Worm (Caenorhabditis elegans): ENCODE data around the gene R160.14.

R160.14 gene

ce11 chrX:4395073-4395850 is 23.4 kb upstream of the R160.14 start (continued):
- 0 out of 2 replicates have a peak, but pooled peaks have one; percentile 40 for TF ChIP-seq ceh-88 (GFP tag; IDR thresholded peaks at IDR 0.05)
- peak; percentile 54; the same call in 1 of the 2 replicates for TF ChIP-seq grh-1 (GFP tag; IDR thresholded peaks at IDR 0.05)
- TF ChIP-seq hlh-4 (tag; optimal IDR thresholded peaks at IDR 0.05) = no peak
- no peak for TF ChIP-seq egl-27 (tag; optimal IDR thresholded peaks at IDR 0.05)
- no peak for TF ChIP-seq unc-98 (GFP tag; IDR thresholded peaks at IDR 0.05)
- TF ChIP-seq zip-4 (GFP tag; optimal IDR thresholded peaks at IDR 0.05) = peak; percentile 20
- peak; percentile 14 for TF ChIP-seq isw-1 (GFP tag; IDR thresholded peaks at IDR 0.05)
- no peak for TF ChIP-seq ceh-63 (GFP tag; optimal IDR thresholded peaks at IDR 0.05)
- peak; percentile 46 for TF ChIP-seq fos-1 (tag; optimal IDR thresholded peaks at IDR 0.05)
- no peak for TF ChIP-seq lin-13 (GFP tag; optimal IDR thresholded peaks at IDR 0.05)
- no peak for TF ChIP-seq nhr-84 (tag; optimal IDR thresholded peaks at IDR 0.05)
- no peak for TF ChIP-seq C04F5.9 (tag; optimal IDR thresholded peaks at IDR 0.05)
- no peak for TF ChIP-seq fkh-10 (GFP tag; optimal IDR thresholded peaks at IDR 0.05)
- no peak for TF ChIP-seq nhr-11 (tag; optimal IDR thresholded peaks at IDR 0.05)
- peak; percentile 78 for TF ChIP-seq nhr-77 (tag; optimal IDR thresholded peaks at IDR 0.05)
- TF ChIP-seq rnt-1 (tag; optimal IDR thresholded peaks at IDR 0.05) = peak; percentile 84
- no peak for TF ChIP-seq sptf-1 (tag; optimal IDR thresholded peaks at IDR 0.05)
- TF ChIP-seq lin-14 (GFP tag; optimal IDR thresholded peaks at IDR 0.05) = peak; percentile 74
- peak; percentile 74 for TF ChIP-seq nhr-19 (GFP tag; conservative IDR thresholded peaks at IDR 0.05)
- TF ChIP-seq aha-1 (tag; optimal IDR thresholded peaks at IDR 0.05) = no peak
- TF ChIP-seq unc-62 (GFP tag; optimal IDR thresholded peaks at IDR 0.05) = no peak
- no peak for TF ChIP-seq vab-15 (tag; optimal IDR thresholded peaks at IDR 0.05)
- peak; percentile 75 for TF ChIP-seq skn-1 (tag; optimal IDR thresholded peaks at IDR 0.05)
- TF ChIP-seq pag-3 (tag; optimal IDR thresholded peaks at IDR 0.05; ENCODE audit: borderline replicate concordance, insufficient read depth) = no peak
- peak; percentile 66 for TF ChIP-seq hpl-2 (GFP tag; optimal IDR thresholded peaks at IDR 0.05)
- no peak for TF ChIP-seq zag-1 (tag; optimal IDR thresholded peaks at IDR 0.05)
- TF ChIP-seq alr-1 (tag; optimal IDR thresholded peaks at IDR 0.05; ENCODE audit: borderline replicate concordance) = no peak
- TF ChIP-seq nhr-12 (tag; optimal IDR thresholded peaks at IDR 0.05) = no peak
- peak; percentile 62 for TF ChIP-seq lin-39 (tag; optimal IDR thresholded peaks at IDR 0.05)
- peak; percentile 45 for TF ChIP-seq irx-1 (tag; optimal IDR thresholded peaks at IDR 0.05)
- peak; percentile 85 for TF ChIP-seq nhr-85 (tag)
- TF ChIP-seq unc-86 (tag; optimal IDR thresholded peaks at IDR 0.05) = peak; percentile 14
- TF ChIP-seq dpl-1 (GFP tag; optimal IDR thresholded peaks at IDR 0.05) = peak in 2 of 3 experiments; percentile 1 to 9
- TF ChIP-seq nhr-237 (tag; optimal IDR thresholded peaks at IDR 0.05) = peak; percentile 40
- TF ChIP-seq ceh-90 (tag; optimal IDR thresholded peaks at IDR 0.05) = no peak
- no peak for TF ChIP-seq fkh-8 (tag; optimal IDR thresholded peaks at IDR 0.05)
- no peak for TF ChIP-seq sox-4 (tag; optimal IDR thresholded peaks at IDR 0.05)
- TF ChIP-seq pqm-1 (tag; optimal IDR thresholded peaks at IDR 0.05) = no peak
- peak; percentile 27 to 80 for TF ChIP-seq lin-35 (GFP tag; optimal IDR thresholded peaks at IDR 0.05)
- TF ChIP-seq hlh-17 (GFP tag; optimal IDR thresholded peaks at IDR 0.05; ENCODE audit: borderline replicate concordance) = no peak
- peak; percentile 68 for TF ChIP-seq swsn-7 (tag; optimal IDR thresholded peaks at IDR 0.05)
- TF ChIP-seq C16A3.4 (tag; optimal IDR thresholded peaks at IDR 0.05) = peak; percentile 77
- no peak for TF ChIP-seq Y116A8C.19 (tag; optimal IDR thresholded peaks at IDR 0.05; ENCODE audit: borderline replicate concordance)
- peak; percentile 92 for TF ChIP-seq snu-23 (GFP tag; optimal IDR thresholded peaks at IDR 0.05)
- peak; percentile 51 to 68 for TF ChIP-seq lsy-2 (tag; optimal IDR thresholded peaks at IDR 0.05)
- no peak for TF ChIP-seq ces-1 (GFP tag; optimal IDR thresholded peaks at IDR 0.05)
- TF ChIP-seq nhr-76 (tag; optimal IDR thresholded peaks at IDR 0.05) = no peak
- TF ChIP-seq xbp-1 (tag; optimal IDR thresholded peaks at IDR 0.05) = peak; percentile 67
